Worm (Caenorhabditis elegans) whole organism, late embryonic: ENCODE data around the gene emc-1.

Source experiments
- fkh-10 ChIP-seq: fragments of 150-350 bp; optimal IDR thresholded peaks from 2 replicates; lab custom pipeline; 2014; ENCODE audit warnings: missing biosample characterization, missing genetic modification reagents, missing genetic modification characterization
- hlh-30 ChIP-seq: sonication (generic microtip); optimal IDR thresholded peaks from 2 replicates; lab custom pipeline; 2017; ENCODE audit warnings: antibody characterized with exemption, missing genetic modification characterization, missing compliant biosample characterization; ENCODE audit not compliant: insufficient read depth
- lin-11 ChIP-seq: fragments of 200-800 bp; sonication (Bioruptor generic); optimal IDR thresholded peaks from 2 replicates; lab custom pipeline; 2018; ENCODE audit warnings: mild to moderate bottlenecking, missing genetic modification characterization, missing compliant biosample characterization
- nfya-1 ChIP-seq: sonication (generic microtip); optimal IDR thresholded peaks from 2 replicates; lab custom pipeline; 2017; ENCODE audit warnings: missing genetic modification characterization, mild to moderate bottlenecking, missing compliant biosample characterization, antibody characterized with exemption, moderate library complexity
- pqm-1 ChIP-seq: sonication (generic microtip); optimal IDR thresholded peaks from 2 replicates; lab custom pipeline; 2016; ENCODE audit warnings: missing genetic modification characterization, missing compliant biosample characterization
- sox-4 ChIP-seq: sonication (generic microtip); optimal IDR thresholded peaks from 2 replicates; lab custom pipeline; 2017; ENCODE audit warnings: mild to moderate bottlenecking, missing genetic modification characterization, inconsistent platforms, missing compliant biosample characterization

- no peak for TF ChIP-seq pqm-1
- no peak for TF ChIP-seq sox-4
- no peak for TF ChIP-seq nfya-1 (tag; lab: Kevin White, UChicago)
- no peak for TF ChIP-seq fkh-10 (GFP tag; lab: Kevin White, UChicago)
- TF ChIP-seq hlh-30, result no peak
- TF ChIP-seq lin-11, result no peak
Observed at ce11 chrII:1535931-1536330, 35.8 kb upstream of the emc-1 start, which contains the start of gene fbxb-43.
